Fruit fly (Drosophila melanogaster) whole organism, embryonic: ENCODE results near the gene CG1785.
A peak's percentile ranks its signal among the peaks of the same experiment; 100 is the strongest.

ENCODE experiments used
- CG1024 ChIP-seq: fragments of 200-800 bp; sonication (Bioruptor generic); IDR thresholded peaks from 2 replicates; pipeline ENCODE4 v1.3.6; 2022; ENCODE audit warnings: missing biosample characterization, missing genetic modification characterization
- CG10267 ChIP-seq: fragments of 200-800 bp; sonication (Bioruptor generic); optimal IDR thresholded peaks from 2 replicates; lab custom pipeline; 2018; ENCODE audit warnings: missing biosample characterization, mild to moderate bottlenecking, missing genetic modification characterization, moderate library complexity
- CG11247 ChIP-seq: fragments of 200-800 bp; sonication (Bioruptor generic); IDR thresholded peaks from 2 replicates; pipeline ENCODE4 v1.3.6; 2022; ENCODE audit warnings: missing biosample characterization, missing genetic modification characterization
- CG11398 ChIP-seq: fragments of 200-800 bp; sonication (Bioruptor generic); optimal IDR thresholded peaks from 2 replicates; lab custom pipeline; 2016; ENCODE audit warnings: missing biosample characterization, missing genetic modification characterization
- CG11456 ChIP-seq: fragments of 200-800 bp; sonication (Bioruptor generic); IDR thresholded peaks from 3 replicates; pipeline ENCODE4 v1.3.6; 2022; ENCODE audit warnings: missing biosample characterization, missing genetic modification characterization
- CG14014 ChIP-seq: fragments of 200-800 bp; sonication (Bioruptor generic); IDR thresholded peaks from 2 replicates; pipeline ENCODE4 v1.3.6; 2022; ENCODE audit warnings: missing biosample characterization, missing genetic modification characterization
- CG14965 ChIP-seq: fragments of 200-800 bp; sonication (Bioruptor generic); optimal IDR thresholded peaks from 2 replicates; lab custom pipeline; 2016; ENCODE audit warnings: missing biosample characterization, missing genetic modification characterization, borderline replicate concordance
- CG1529 ChIP-seq: fragments of 200-800 bp; sonication (Bioruptor generic); optimal IDR thresholded peaks from 3 replicates; lab custom pipeline; 2018; ENCODE audit warnings: missing biosample characterization, missing genetic modification characterization
- CG15514 ChIP-seq: fragments of 200-800 bp; sonication (Bioruptor generic); optimal IDR thresholded peaks from 3 replicates; lab custom pipeline; 2017; ENCODE audit warnings: missing biosample characterization, missing genetic modification characterization, mild to moderate bottlenecking, moderate library complexity, missing genetic modification reagents
- CG17361 ChIP-seq: fragments of 200-800 bp; sonication (Bioruptor generic); IDR thresholded peaks from 3 replicates; pipeline ENCODE4 v1.3.6; 2022; ENCODE audit warnings: missing biosample characterization, missing genetic modification characterization
- CG17829 ChIP-seq: fragments of 200-800 bp; optimal IDR thresholded peaks from 2 replicates; lab custom pipeline; 2019; ENCODE audit warnings: missing biosample characterization, mild to moderate bottlenecking, missing genetic modification characterization, moderate library complexity
- CG1792 ChIP-seq: fragments of 200-800 bp; sonication (Bioruptor generic); optimal IDR thresholded peaks from 2 replicates; lab custom pipeline; 2016; ENCODE audit warnings: missing biosample characterization, missing genetic modification characterization
- CG18011 ChIP-seq: fragments of 200-800 bp; sonication (Bioruptor generic); optimal IDR thresholded peaks from 2 replicates; lab custom pipeline; 2017; ENCODE audit warnings: missing biosample characterization, missing genetic modification characterization, mild to moderate bottlenecking, moderate library complexity, missing genotype
- CG2120 ChIP-seq: fragments of 200-800 bp; sonication (Bioruptor generic); optimal IDR thresholded peaks from 3 replicates; lab custom pipeline; 2016; ENCODE audit warnings: missing biosample characterization, missing genetic modification characterization
- CG2202 ChIP-seq: fragments of 200-800 bp; sonication (Bioruptor generic); optimal IDR thresholded peaks from 2 replicates; lab custom pipeline; 2018; ENCODE audit warnings: missing biosample characterization, mild to moderate bottlenecking, missing genetic modification characterization
- CG3163 ChIP-seq: fragments of 200-800 bp; sonication (Bioruptor generic); optimal IDR thresholded peaks from 3 replicates; lab custom pipeline; 2016; ENCODE audit warnings: missing biosample characterization, missing genetic modification characterization
- CG4617 ChIP-seq: fragments of 200-800 bp; sonication (Bioruptor generic); optimal IDR thresholded peaks from 3 replicates; lab custom pipeline; 2016; ENCODE audit warnings: missing biosample characterization, missing genetic modification characterization, borderline replicate concordance
- CG4730 ChIP-seq: fragments of 200-800 bp; sonication (Bioruptor generic); IDR thresholded peaks from 2 replicates; pipeline ENCODE4 v1.3.6; 2022; ENCODE audit warnings: missing biosample characterization, missing genetic modification characterization
- CG5953 ChIP-seq: fragments of 200-800 bp; sonication (Bioruptor generic); IDR thresholded peaks from 2 replicates; pipeline ENCODE4 v1.3.6; 2022; ENCODE audit warnings: missing biosample characterization, missing genetic modification characterization
- CG6813 ChIP-seq: fragments of 200-800 bp; sonication (Bioruptor generic); optimal IDR thresholded peaks from 2 replicates; lab custom pipeline; 2017; ENCODE audit warnings: missing biosample characterization, missing genetic modification characterization, mild to moderate bottlenecking, moderate library complexity, missing genetic modification reagents
- CG7357 ChIP-seq: fragments of 200-800 bp; sonication (Bioruptor generic); IDR thresholded peaks from 3 replicates; pipeline ENCODE4 v1.3.6; 2022; ENCODE audit warnings: missing biosample characterization, missing genetic modification characterization
- CG7556 ChIP-seq: fragments of 200-800 bp; sonication (Bioruptor generic); optimal IDR thresholded peaks from 2 replicates; lab custom pipeline; 2017; ENCODE audit warnings: missing biosample characterization, mild to moderate bottlenecking, missing genetic modification characterization
- CG9817 ChIP-seq: fragments of 200-800 bp; sonication (Bioruptor generic); optimal IDR thresholded peaks from 2 replicates; lab custom pipeline; 2018; ENCODE audit warnings: missing biosample characterization, mild to moderate bottlenecking, missing genetic modification characterization, moderate library complexity
- D ChIP-seq, 2 experiments: fragments of 200-800 bp in 1 of 2; fragments of >200 bp in 1 of 2; sonication (Bioruptor generic) in 1 of 2; optimal IDR thresholded peaks; 2 replicates in 1 of 2; 3 replicates in 1 of 2; lab custom pipeline; 2017; ENCODE audit warnings: mild to moderate bottlenecking in 1 of 2, missing biosample characterization in 1 of 2, missing genetic modification characterization in 1 of 2, missing genetic modification reagents in 1 of 2
- Dbx ChIP-seq: fragments of 200-800 bp; sonication (Bioruptor generic); IDR thresholded peaks from 3 replicates; pipeline ENCODE4 v1.3.6; 2022; ENCODE audit warnings: missing biosample characterization, missing genetic modification characterization
- Deaf1 ChIP-seq: fragments of 200-800 bp; optimal IDR thresholded peaks from 3 replicates; lab custom pipeline; 2019; ENCODE audit warnings: missing biosample characterization, mild to moderate bottlenecking, missing genetic modification characterization, moderate library complexity
- Fer2 ChIP-seq: fragments of 200-800 bp; sonication (Bioruptor generic); optimal IDR thresholded peaks from 2 replicates; lab custom pipeline; 2018; ENCODE audit warnings: missing biosample characterization, mild to moderate bottlenecking, missing genetic modification characterization, moderate library complexity
- GATAe ChIP-seq: fragments of 200-800 bp; sonication (Bioruptor generic); conservative IDR thresholded peaks from 2 replicates; pipeline ENCODE4 v1.3.6; 2022; ENCODE audit warnings: missing biosample characterization, missing genetic modification characterization
- Jarid2 ChIP-seq: fragments of 200-800 bp; sonication (Bioruptor generic); optimal IDR thresholded peaks from 3 replicates; lab custom pipeline; 2017; ENCODE audit warnings: mild to moderate bottlenecking, missing biosample characterization, missing genetic modification reagents, missing genetic modification characterization
- MESR4 ChIP-seq: fragments of 200-800 bp; sonication (Bioruptor generic); optimal IDR thresholded peaks from 2 replicates; lab custom pipeline; 2018; ENCODE audit warnings: missing biosample characterization, mild to moderate bottlenecking, missing genetic modification characterization, moderate library complexity
- NFAT ChIP-seq: fragments of 200-800 bp; sonication (Bioruptor generic); IDR thresholded peaks from 2 replicates; pipeline ENCODE4 v1.3.6; 2022; ENCODE audit warnings: missing biosample characterization, missing genetic modification characterization
- Pdp1 ChIP-seq, 2 experiments: fragments of 200-800 bp; sonication (Bioruptor generic); optimal IDR thresholded peaks; 3 replicates each; lab custom pipeline; 2016; ENCODE audit warnings: missing biosample characterization in 2 of 2, missing genetic modification characterization in 2 of 2, mild to moderate bottlenecking in 1 of 2, moderate library complexity in 1 of 2
- Rx ChIP-seq: fragments of 200-800 bp; sonication (Bioruptor generic); IDR thresholded peaks from 2 replicates; pipeline ENCODE4 v1.3.6; 2022; ENCODE audit warnings: missing biosample characterization, missing genetic modification characterization
- Taf1 ChIP-seq: fragments of 200-800 bp; sonication (Bioruptor generic); IDR thresholded peaks from 2 replicates; pipeline ENCODE4 v1.3.6; 2022; ENCODE audit warnings: missing biosample characterization, missing genetic modification characterization
- Xrp1 ChIP-seq: fragments of 200-800 bp; sonication (Bioruptor generic); IDR thresholded peaks from 2 replicates; pipeline ENCODE4 v1.3.6; 2022; ENCODE audit warnings: missing biosample characterization, missing genetic modification characterization
- bbx ChIP-seq: fragments of 200-800 bp; sonication (Bioruptor generic); IDR thresholded peaks from 2 replicates; pipeline ENCODE4 v1.3.6; 2022; ENCODE audit warnings: missing biosample characterization, missing genetic modification characterization; ENCODE audit not compliant: partially characterized antibody
- croc ChIP-seq: fragments of 200-800 bp; sonication (Bioruptor generic); conservative IDR thresholded peaks from 3 replicates; pipeline ENCODE4 v1.3.6; 2022; ENCODE audit warnings: missing biosample characterization, missing genetic modification characterization
- emc ChIP-seq: fragments of 200-800 bp; sonication (Bioruptor generic); optimal IDR thresholded peaks from 2 replicates; lab custom pipeline; 2016; ENCODE audit warnings: missing biosample characterization, missing genetic modification characterization
- eve ChIP-seq, 2 experiments: fragments of >200 bp; optimal IDR thresholded peaks; 2 replicates each; lab custom pipeline; 2017; ENCODE audit warnings: missing biosample characterization in 2 of 2, missing genetic modification characterization in 2 of 2
- gem ChIP-seq: fragments of 200-800 bp; sonication (Bioruptor generic); optimal IDR thresholded peaks from 2 replicates; lab custom pipeline; 2019; ENCODE audit warnings: missing biosample characterization, mild to moderate bottlenecking, missing genetic modification characterization, moderate library complexity
- gfzf ChIP-seq: fragments of 200-800 bp; sonication (Bioruptor generic); optimal IDR thresholded peaks from 2 replicates; lab custom pipeline; 2016; ENCODE audit warnings: missing biosample characterization, mild to moderate bottlenecking, missing genetic modification characterization, moderate library complexity
- jing ChIP-seq: fragments of 200-800 bp; sonication (Bioruptor generic); optimal IDR thresholded peaks from 2 replicates; lab custom pipeline; 2018; ENCODE audit warnings: missing biosample characterization, mild to moderate bottlenecking, missing genetic modification characterization
- mirr ChIP-seq: fragments of 200-800 bp; sonication (Bioruptor generic); optimal IDR thresholded peaks from 3 replicates; lab custom pipeline; 2018; ENCODE audit warnings: missing biosample characterization, mild to moderate bottlenecking, missing genetic modification characterization
- pho ChIP-seq: fragments of 200-800 bp; sonication (Bioruptor generic); optimal IDR thresholded peaks from 2 replicates; lab custom pipeline; 2016; ENCODE audit warnings: missing biosample characterization, missing genetic modification characterization
- ttk ChIP-seq: fragments of 200-800 bp; sonication (Bioruptor generic); IDR thresholded peaks from 2 replicates; pipeline ENCODE4 v2.1.2; 2022; ENCODE audit warnings: missing biosample characterization, missing genetic modification characterization
- tup ChIP-seq: fragments of 200-800 bp; sonication (Bioruptor generic); optimal IDR thresholded peaks from 2 replicates; lab custom pipeline; 2016; ENCODE audit warnings: missing biosample characterization, mild to moderate bottlenecking, missing genetic modification characterization, moderate library complexity
- vnd ChIP-seq: fragments of 200-800 bp; sonication (Bioruptor generic); IDR thresholded peaks from 3 replicates; pipeline ENCODE4 v1.3.6; 2022; ENCODE audit warnings: missing biosample characterization, missing genetic modification characterization; ENCODE audit not compliant: partially characterized antibody
- wek ChIP-seq: fragments of 200-800 bp; sonication (Bioruptor generic); optimal IDR thresholded peaks from 3 replicates; lab custom pipeline; 2018; ENCODE audit warnings: missing biosample characterization, mild to moderate bottlenecking, missing genetic modification characterization, moderate library complexity
- wor ChIP-seq: fragments of 200-800 bp; sonication (Bioruptor generic); IDR thresholded peaks from 2 replicates; pipeline ENCODE4 v1.3.6; 2022; ENCODE audit warnings: missing biosample characterization, missing genetic modification characterization
- zfh1 ChIP-seq: fragments of 200-800 bp; sonication (Bioruptor generic); IDR thresholded peaks from 3 replicates; pipeline ENCODE4 v1.3.6; 2022; ENCODE audit warnings: missing biosample characterization, missing genetic modification characterization

Gene CG1785

DNA sequence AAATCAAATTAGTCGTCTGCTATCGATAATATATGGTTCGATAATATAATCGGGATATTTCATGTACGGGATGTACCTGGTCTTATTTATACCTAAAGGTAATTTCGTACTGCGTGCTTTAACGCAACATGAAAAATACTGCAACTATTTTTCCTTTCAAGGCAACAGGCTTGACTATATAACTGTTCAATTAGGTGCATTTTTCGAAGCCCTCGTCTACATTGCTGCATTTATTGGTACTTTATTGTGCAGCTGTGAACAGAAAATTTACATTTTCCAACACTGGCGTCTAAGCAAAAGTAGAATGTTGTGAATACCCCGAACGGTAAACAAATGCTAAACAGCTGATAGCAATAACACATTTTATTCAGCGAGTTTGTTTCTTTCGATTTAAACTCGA, 24.7 kb upstream of the CG1785 start, which contains the start of the genes Ppt1 and Ogg1 (continued):
- TF ChIP-seq MESR4 (GFP tag; lab: Kevin White, UChicago) (peak; percentile 30), CG2120 (GFP tag; lab: Kevin White, UChicago) (peak; percentile 75), wek (GFP tag; lab: Kevin White, UChicago) (peak; percentile 100), CG5953 (GFP tag; lab: Robert Waterston, UW) (no peak), D (optimal IDR thresholded peaks at IDR 0.05; lab: Kevin White, UChicago) (no peak), D (GFP tag; optimal IDR thresholded peaks at IDR 0.05; lab: Kevin White, UChicago) (no peak), eve (GFP tag; optimal IDR thresholded peaks at IDR 0.05; lab: Kevin White, UChicago) (peak in 1 of 2 experiments; percentile 87), Xrp1 (GFP tag; lab: Robert Waterston, UW) (peak; percentile 33; the same call in 1 of the 2 replicates), CG1792 (peak; percentile 2), CG4617 (GFP tag; lab: Kevin White, UChicago) (peak; percentile 62), pho (GFP tag; lab: Kevin White, UChicago) (peak; percentile 46), CG14965 (GFP tag; lab: Kevin White, UChicago) (no peak), CG11456 (GFP tag; lab: Robert Waterston, UW) (no peak), jing (GFP tag; lab: Kevin White, UChicago) (no peak), CG10267 (tag; lab: Kevin White, UChicago) (peak; percentile 95), CG1529 (GFP tag; lab: Kevin White, UChicago) (no peak), zfh1 (peak; percentile 52; the same call in 2 of the 3 replicates), CG3163 (GFP tag; lab: Kevin White, UChicago) (peak; percentile 47), CG7357 (no peak), CG18011 (GFP tag; lab: Kevin White, UChicago) (peak; percentile 42), CG11247 (peak; percentile 37; the same call in 1 of the 2 replicates), bbx (GFP tag; lab: Robert Waterston, UW) (peak; percentile 25; the same call in 1 of the 2 replicates), CG11398 (GFP tag; lab: Kevin White, UChicago) (no peak), NFAT (GFP tag; lab: Robert Waterston, UW) (no peak), mirr (GFP tag; lab: Kevin White, UChicago) (no peak), CG4730 (GFP tag; lab: Robert Waterston, UW) (no peak), CG2202 (tag; lab: Kevin White, UChicago) (peak; percentile 19), CG1024 (GFP tag; lab: Robert Waterston, UW) (no peak), CG6813 (no peak), Jarid2 (no peak), tup (GFP tag; lab: Kevin White, UChicago) (no peak), CG17361 (GFP tag; lab: Robert Waterston, UW) (peak; percentile 37; the same call in 1 of the 3 replicates), Pdp1 (GFP tag; optimal IDR thresholded peaks at IDR 0.05; lab: Kevin White, UChicago) (peak; percentile 56 to 64), ttk (GFP tag; lab: Robert Waterston, UW) (no peak), CG9817 (peak; percentile 51), wor (GFP tag; lab: Robert Waterston, UW) (no peak), Taf1 (no peak), gfzf (GFP tag; lab: Kevin White, UChicago) (peak; percentile 54), CG14014 (peak; percentile 54; the same call in 1 of the 2 replicates), croc (GFP tag; lab: Robert Waterston, UW) (no peak), CG15514 (GFP tag; lab: Kevin White, UChicago) (peak; percentile 83), Deaf1 (peak; percentile 13), CG17829 (tag; lab: Kevin White, UChicago) (peak; percentile 45), emc (GFP tag; lab: Kevin White, UChicago) (no peak), vnd (GFP tag; lab: Robert Waterston, UW) (0 out of 3 replicates have a peak, but pooled peaks have one; percentile 14), GATAe (no peak), Dbx (0 out of 3 replicates have a peak, but pooled peaks have one; percentile 55), gem (tag; lab: Kevin White, UChicago) (peak; percentile 60), Fer2 (no peak), CG7556 (GFP tag; lab: Kevin White, UChicago) (peak; percentile 11), Rx (no peak)
